Worm (Caenorhabditis elegans) whole organism, early embryonic: ENCODE data around the gene vha-5.

Experiments
- B0310.2 ChIP-seq: sonication (generic microtip); optimal IDR thresholded peaks from 2 replicates; lab custom pipeline; 2016; ENCODE audit warnings: mild to moderate bottlenecking, missing genetic modification characterization, missing compliant biosample characterization
- F13C5.2 ChIP-seq: sonication (generic microtip); optimal IDR thresholded peaks from 2 replicates; lab custom pipeline; 2017; ENCODE audit warnings: mild to moderate bottlenecking, missing genetic modification characterization, inconsistent platforms, missing compliant biosample characterization
- aly-1 ChIP-seq: sonication (generic microtip); optimal IDR thresholded peaks from 2 replicates; lab custom pipeline; 2016; ENCODE audit warnings: missing genetic modification characterization, missing compliant biosample characterization
- ama-1 ChIP-seq: fragments of 150-350 bp; optimal IDR thresholded peaks from 2 replicates; lab custom pipeline; 2014
- ceh-13 ChIP-seq: fragments of 200-800 bp; sonication (Bioruptor generic); optimal IDR thresholded peaks from 2 replicates; lab custom pipeline; 2018; ENCODE audit warnings: mild to moderate bottlenecking, missing genetic modification characterization, missing compliant biosample characterization
- ceh-36 ChIP-seq: sonication (generic microtip); optimal IDR thresholded peaks from 2 replicates; lab custom pipeline; 2016; ENCODE audit warnings: missing genetic modification characterization, inconsistent platforms, missing compliant biosample characterization
- ets-7 ChIP-seq: sonication (generic microtip); optimal IDR thresholded peaks from 2 replicates; lab custom pipeline; 2016; ENCODE audit warnings: missing genotype, missing genetic modification characterization, missing compliant biosample characterization
- flt-1 ChIP-seq: fragments of 200-800 bp; sonication (Bioruptor generic); IDR thresholded peaks from 2 replicates; pipeline ENCODE4 v1.3.6; 2022; ENCODE audit warnings: missing genetic modification characterization, missing compliant biosample characterization
- hmbx-1 ChIP-seq: sonication (generic microtip); optimal IDR thresholded peaks from 2 replicates; lab custom pipeline; 2016; ENCODE audit warnings: mild to moderate bottlenecking, missing genetic modification characterization, missing compliant biosample characterization
- hmg-4 ChIP-seq: fragments of 200-800 bp; sonication (Bioruptor generic); optimal IDR thresholded peaks from 2 replicates; lab custom pipeline; 2018; ENCODE audit warnings: mild to moderate bottlenecking, missing genetic modification characterization, missing compliant biosample characterization
- hnd-1 ChIP-seq: sonication (generic microtip); optimal IDR thresholded peaks from 2 replicates; lab custom pipeline; 2016; ENCODE audit warnings: missing genetic modification characterization, missing compliant biosample characterization
- pes-1 ChIP-seq: fragments of 200-800 bp; sonication (Bioruptor generic); IDR thresholded peaks from 2 replicates; pipeline ENCODE4 v1.3.6; 2022; ENCODE audit warnings: missing genetic modification reagents, missing genetic modification characterization, missing compliant biosample characterization
- scrt-1 ChIP-seq: fragments of 200-800 bp; sonication (Bioruptor generic); IDR thresholded peaks from 2 replicates; pipeline ENCODE4 v1.3.6; 2022; ENCODE audit warnings: missing genetic modification characterization, missing compliant biosample characterization
- sea-1 ChIP-seq: fragments of 200-800 bp; sonication (Bioruptor generic); conservative IDR thresholded peaks from 2 replicates; pipeline ENCODE4 v1.3.6; 2022; ENCODE audit warnings: missing genetic modification characterization, missing compliant biosample characterization
- tbx-11 ChIP-seq: fragments of 200-800 bp; sonication (Bioruptor generic); IDR thresholded peaks from 2 replicates; pipeline ENCODE4 v1.3.6; 2022; ENCODE audit warnings: missing genetic modification characterization, missing compliant biosample characterization
- tbx-37 ChIP-seq: fragments of 200-800 bp; sonication (Bioruptor generic); conservative IDR thresholded peaks from 2 replicates; pipeline ENCODE4 v1.3.6; 2022; ENCODE audit warnings: missing genetic modification reagents, missing genetic modification characterization, missing compliant biosample characterization
- tra-4 ChIP-seq: sonication (generic microtip); optimal IDR thresholded peaks from 2 replicates; lab custom pipeline; 2017; ENCODE audit warnings: missing genetic modification characterization, missing compliant biosample characterization

The vha-5 gene

ce11 chrIV:8303668-8304067 lies at the start of gene vha-5:
TSS of gene vha-5 (plus strand) at chrIV:8303968.
- TF ChIP-seq F13C5.2 (no peak), B0310.2 (no peak), aly-1 (tag; lab: Kevin White, UChicago) (no peak), ama-1 (lab: Kevin White, UChicago) (no peak), ets-7 (tag; lab: Kevin White, UChicago) (no peak), scrt-1 (GFP tag; lab: Robert Waterston, UW) (no peak), tbx-37 (GFP tag; lab: Robert Waterston, UW) (no peak), hmbx-1 (tag; lab: Kevin White, UChicago) (no peak), flt-1 (GFP tag; lab: Robert Waterston, UW) (no peak), ceh-13 (GFP tag; lab: Kevin White, UChicago) (no peak), hnd-1 (no peak), pes-1 (GFP tag; lab: Robert Waterston, UW) (no peak), tbx-11 (GFP tag; lab: Robert Waterston, UW) (no peak), tra-4 (no peak), sea-1 (GFP tag; lab: Robert Waterston, UW) (no peak), hmg-4 (GFP tag; lab: Kevin White, UChicago) (no peak)

ce11 chrIV:8254193-8254592 lies 49.6 kb upstream of the vha-5 start:
- TF ChIP-seq ceh-13 (GFP tag; lab: Kevin White, UChicago) (no peak), B0310.2 (no peak), ceh-36 (tag; lab: Kevin White, UChicago) (no peak), ets-7 (tag; lab: Kevin White, UChicago) (no peak), sea-1 (GFP tag; lab: Robert Waterston, UW) (no peak), hnd-1 (no peak), tbx-37 (GFP tag; lab: Robert Waterston, UW) (no peak), aly-1 (tag; lab: Kevin White, UChicago) (no peak), hmbx-1 (tag; lab: Kevin White, UChicago) (no peak)

- no peak for TF ChIP-seq ceh-13 (GFP tag; lab: Kevin White, UChicago)
- TF ChIP-seq flt-1 (GFP tag; lab: Robert Waterston, UW): no peak
- TF ChIP-seq ets-7 (tag; lab: Kevin White, UChicago): no peak
- TF ChIP-seq F13C5.2: no peak
- no peak for TF ChIP-seq pes-1 (GFP tag; lab: Robert Waterston, UW)
- no peak for TF ChIP-seq hmg-4 (GFP tag; lab: Kevin White, UChicago)
- no peak for TF ChIP-seq ceh-36 (tag; lab: Kevin White, UChicago)
- no peak for TF ChIP-seq B0310.2
- TF ChIP-seq hmbx-1 (tag; lab: Kevin White, UChicago): no peak
- no peak for TF ChIP-seq hnd-1
- TF ChIP-seq scrt-1 (GFP tag; lab: Robert Waterston, UW): no peak
- TF ChIP-seq tbx-11 (GFP tag; lab: Robert Waterston, UW): no peak
- no peak for TF ChIP-seq sea-1 (GFP tag; lab: Robert Waterston, UW)
Observed at ce11 chrIV:8255221-8255620, 48.5 kb upstream of the vha-5 start.

ce11 chrIV:8259904-8260303 lies 43.9 kb upstream of the vha-5 start, which contains the start of gene K07H8.7:
TSS of gene K07H8.7 (minus strand) at chrIV:8260004.
- TF ChIP-seq pes-1 (GFP tag; lab: Robert Waterston, UW): no peak
- TF ChIP-seq scrt-1 (GFP tag; lab: Robert Waterston, UW): no peak
- TF ChIP-seq ceh-13 (GFP tag; lab: Kevin White, UChicago): no peak
- no peak for TF ChIP-seq ceh-36 (tag; lab: Kevin White, UChicago)
- TF ChIP-seq hmg-4 (GFP tag; lab: Kevin White, UChicago): no peak
- no peak for TF ChIP-seq tbx-37 (GFP tag; lab: Robert Waterston, UW)
- TF ChIP-seq B0310.2: no peak
- no peak for TF ChIP-seq hnd-1
- TF ChIP-seq hmbx-1 (tag; lab: Kevin White, UChicago): no peak
- no peak for TF ChIP-seq ets-7 (tag; lab: Kevin White, UChicago)

ce11 chrIV:8260848-8261638 lies 42.7 kb upstream of the vha-5 start, which contains the start of gene vit-6:
TSS of gene vit-6 (plus strand) at chrIV:8261157.
- TF ChIP-seq sea-1 (GFP tag; lab: Robert Waterston, UW) (no peak), tbx-37 (GFP tag; lab: Robert Waterston, UW) (no peak), aly-1 (tag; lab: Kevin White, UChicago) (no peak), ets-7 (tag; lab: Kevin White, UChicago) (no peak), ceh-13 (GFP tag; lab: Kevin White, UChicago) (no peak), ama-1 (lab: Kevin White, UChicago) (no peak), ceh-36 (tag; lab: Kevin White, UChicago) (no peak), scrt-1 (GFP tag; lab: Robert Waterston, UW) (no peak), hmg-4 (GFP tag; lab: Kevin White, UChicago) (no peak), tra-4 (no peak), pes-1 (GFP tag; lab: Robert Waterston, UW) (no peak), B0310.2 (no peak), tbx-11 (GFP tag; lab: Robert Waterston, UW) (no peak), hmbx-1 (tag; lab: Kevin White, UChicago) (no peak), F13C5.2 (no peak), flt-1 (GFP tag; lab: Robert Waterston, UW) (no peak), hnd-1 (no peak)

ce11 chrIV:8262671-8263070 lies 41.1 kb upstream of the vha-5 start:
- TF ChIP-seq tra-4: no peak
- TF ChIP-seq flt-1 (GFP tag; lab: Robert Waterston, UW): no peak
- no peak for TF ChIP-seq ceh-36 (tag; lab: Kevin White, UChicago)
- no peak for TF ChIP-seq hmbx-1 (tag; lab: Kevin White, UChicago)
- TF ChIP-seq scrt-1 (GFP tag; lab: Robert Waterston, UW): no peak
- no peak for TF ChIP-seq F13C5.2
- TF ChIP-seq hmg-4 (GFP tag; lab: Kevin White, UChicago): no peak
- TF ChIP-seq ama-1 (lab: Kevin White, UChicago): no peak
- TF ChIP-seq tbx-37 (GFP tag; lab: Robert Waterston, UW): no peak
- no peak for TF ChIP-seq pes-1 (GFP tag; lab: Robert Waterston, UW)
- no peak for TF ChIP-seq B0310.2
- TF ChIP-seq tbx-11 (GFP tag; lab: Robert Waterston, UW): no peak
- TF ChIP-seq aly-1 (tag; lab: Kevin White, UChicago): no peak
- no peak for TF ChIP-seq sea-1 (GFP tag; lab: Robert Waterston, UW)
- no peak for TF ChIP-seq ets-7 (tag; lab: Kevin White, UChicago)
- no peak for TF ChIP-seq ceh-13 (GFP tag; lab: Kevin White, UChicago)
- TF ChIP-seq hnd-1: no peak
